Fruit fly (Drosophila melanogaster): Measurements from ENCODE around the gene BBS5.
A peak's percentile ranks its signal among the peaks of the same experiment; 100 is the strongest.

The BBS5 gene

DNA sequence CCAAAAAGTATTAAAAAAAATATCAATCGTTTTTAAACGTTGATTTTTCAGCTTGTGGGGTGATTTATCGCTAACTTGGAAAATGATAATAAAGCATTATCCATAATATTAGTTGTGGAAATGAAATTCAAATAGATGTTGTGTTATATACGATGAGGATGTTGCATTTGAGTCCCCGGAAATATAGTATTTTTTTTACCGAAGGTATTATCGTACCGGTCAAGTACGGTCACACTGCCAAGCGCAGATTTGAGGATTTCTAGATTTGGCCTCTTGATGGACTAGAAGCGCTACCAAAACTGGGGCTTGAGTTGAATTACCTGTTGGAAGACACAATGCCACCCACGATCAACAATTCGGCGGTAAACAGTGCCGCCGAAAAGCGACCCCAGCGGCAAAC lies 40.7 kb upstream of the BBS5 start (continued):
- TF ChIP-seq CG13624 (GFP tag; optimal IDR thresholded peaks at IDR 0.05) (peak; percentile 30), CG33213 (GFP tag; optimal IDR thresholded peaks at IDR 0.05) (peak; percentile 44), esg (GFP tag; conservative IDR thresholded peaks at IDR 0.05) (peak; percentile 19; the same call in 1 of the 2 replicates), tgo (GFP tag; IDR thresholded peaks at IDR 0.05) (peak; percentile 41; the same call in 1 of the 3 replicates), bigmax (GFP tag; optimal IDR thresholded peaks at IDR 0.05) (no peak), crc (GFP tag; optimal IDR thresholded peaks at IDR 0.05) (no peak), sens (GFP tag) (peak; percentile 93), pum (GFP tag; optimal IDR thresholded peaks at IDR 0.05) (peak; percentile 43), CG14050 (GFP tag; IDR thresholded peaks at IDR 0.05) (0 out of 3 replicates have a peak, but pooled peaks have one; percentile 28), lilli (GFP tag; optimal IDR thresholded peaks at IDR 0.05) (peak; percentile 37), CG12659 (GFP tag; optimal IDR thresholded peaks at IDR 0.05) (peak; percentile 56), CG13775 (GFP tag; optimal IDR thresholded peaks at IDR 0.05) (peak; percentile 44), Fer1 (GFP tag; optimal IDR thresholded peaks at IDR 0.05) (peak; percentile 30), HLH54F (GFP tag; optimal IDR thresholded peaks at IDR 0.05) (peak; percentile 15), CG5245 (GFP tag; optimal IDR thresholded peaks at IDR 0.05) (peak; percentile 5), fu2 (GFP tag; optimal IDR thresholded peaks at IDR 0.05) (peak; percentile 2), mirr (GFP tag; optimal IDR thresholded peaks at IDR 0.05) (no peak), ERR (GFP tag; optimal IDR thresholded peaks at IDR 0.05) (peak; percentile 7), CG8089 (GFP tag; optimal IDR thresholded peaks at IDR 0.05) (no peak), HHEX (GFP tag; optimal IDR thresholded peaks at IDR 0.05) (peak; percentile 25), CG10147 (GFP tag; optimal IDR thresholded peaks at IDR 0.05) (no peak), ato (GFP tag; IDR thresholded peaks at IDR 0.05; ENCODE audit: partially characterized antibody) (no peak), Awh (GFP tag; IDR thresholded peaks at IDR 0.05) (no peak), H2.0 (GFP tag; IDR thresholded peaks at IDR 0.05) (0 out of 2 replicates have a peak, but pooled peaks have one; percentile 5), CG33557 (GFP tag; optimal IDR thresholded peaks at IDR 0.05) (no peak), CG31441 (GFP tag; IDR thresholded peaks at IDR 0.05) (no peak; the same call in 1 of the 2 replicates), usp (GFP tag; optimal IDR thresholded peaks at IDR 0.05) (no peak), CG2712 (tag; optimal IDR thresholded peaks at IDR 0.05) (peak; percentile 61), Nf-YB (GFP tag; optimal IDR thresholded peaks at IDR 0.05) (no peak), jigr1 (GFP tag; IDR thresholded peaks at IDR 0.05) (no peak), CG1602 (GFP tag; optimal IDR thresholded peaks at IDR 0.05) (peak; percentile 14), maf-S (GFP tag; optimal IDR thresholded peaks at IDR 0.05) (no peak), D19B (GFP tag; optimal IDR thresholded peaks at IDR 0.05) (no peak), lmd (GFP tag; IDR thresholded peaks at IDR 0.05) (peak; percentile 32; the same call in 1 of the 2 replicates), trem (tag; optimal IDR thresholded peaks at IDR 0.05) (peak; percentile 58), onecut (GFP tag; IDR thresholded peaks at IDR 0.05) (peak; percentile 23; the same call in 1 of the 2 replicates), prd (optimal IDR thresholded peaks at IDR 0.05) (no peak), prd (GFP tag; IDR thresholded peaks at IDR 0.05) (peak; percentile 51; the same call in 2 of the 3 replicates), seq (GFP tag; IDR thresholded peaks at IDR 0.05) (no peak), CG30403 (GFP tag; optimal IDR thresholded peaks at IDR 0.05) (peak; percentile 51), CG34422 (GFP tag; IDR thresholded peaks at IDR 0.05) (peak; percentile 80), CG8388 (GFP tag; optimal IDR thresholded peaks at IDR 0.05) (peak; percentile 35), zf30C (GFP tag; optimal IDR thresholded peaks at IDR 0.05) (no peak), Hmr (GFP tag; optimal IDR thresholded peaks at IDR 0.05) (peak; percentile 57), CG11456 (GFP tag; IDR thresholded peaks at IDR 0.05) (0 out of 3 replicates have a peak, but pooled peaks have one; percentile 14), CG14860 (GFP tag; IDR thresholded peaks at IDR 0.05; ENCODE audit: partially characterized antibody) (no peak), CG12391 (tag; optimal IDR thresholded peaks at IDR 0.05) (peak; percentile 71), Ets97D (GFP tag; optimal IDR thresholded peaks at IDR 0.05) (peak; percentile 68), MBD-R2 (GFP tag; IDR thresholded peaks at IDR 0.05) (peak; percentile 86), CG13123 (GFP tag; optimal IDR thresholded peaks at IDR 0.05) (peak; percentile 13), CG18764 (GFP tag; optimal IDR thresholded peaks at IDR 0.05) (peak; percentile 15), Camta (GFP tag; optimal IDR thresholded peaks at IDR 0.05) (peak; percentile 33)
